Worm (Caenorhabditis elegans): ENCODE data around the gene ZK512.11.

The ZK512.11 gene

DNA sequence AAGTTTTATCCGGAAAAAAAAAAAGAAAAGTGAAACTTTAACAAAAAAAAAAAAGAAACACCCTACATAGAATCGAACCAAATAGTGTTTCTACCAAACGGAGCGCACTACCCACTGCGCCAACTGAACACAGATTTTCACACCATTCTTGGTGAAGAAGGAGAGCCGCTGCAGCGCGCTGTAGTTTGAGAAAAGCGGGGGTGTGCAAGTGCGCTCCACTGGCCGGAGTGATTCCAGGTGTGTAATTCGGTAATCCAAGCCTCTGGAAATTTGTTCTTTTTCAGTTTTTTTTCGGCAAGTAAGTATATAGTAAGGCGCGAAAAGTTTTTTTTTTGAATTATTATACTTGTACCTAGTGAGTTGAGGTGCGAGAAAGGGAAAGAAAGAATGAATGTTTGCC lies 33.1 kb upstream of the ZK512.11 start:
- TF ChIP-seq tbx-37 (GFP tag; conservative IDR thresholded peaks at IDR 0.05) (0 out of 2 replicates have a peak, but pooled peaks have one; percentile 35), scrt-1 (GFP tag; IDR thresholded peaks at IDR 0.05) (peak; percentile 69; the same call in 1 of the 2 replicates), flt-1 (GFP tag; IDR thresholded peaks at IDR 0.05) (peak; percentile 53), pes-1 (GFP tag; IDR thresholded peaks at IDR 0.05) (peak; percentile 77)

DNA sequence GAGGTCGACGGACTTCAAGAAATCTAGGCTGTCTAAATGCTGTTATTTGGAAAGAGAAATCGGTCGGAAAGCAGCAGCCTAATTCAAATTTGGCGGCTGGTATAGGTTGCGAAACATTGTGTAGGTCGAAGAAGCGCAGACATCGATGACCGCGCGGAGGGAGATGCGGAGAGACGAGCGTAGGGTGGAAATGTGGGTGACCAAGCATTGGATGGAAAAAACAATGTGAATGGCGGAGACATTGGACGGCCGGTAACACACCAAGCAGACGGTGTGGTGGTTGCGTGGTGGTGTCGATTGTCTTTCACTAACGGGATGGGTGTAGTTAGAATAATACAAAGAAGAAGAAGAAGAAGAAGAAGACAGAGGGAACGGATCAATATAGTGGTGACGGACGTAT lies 31.5 kb upstream of the ZK512.11 start:
- TF ChIP-seq ceh-13 (GFP tag; optimal IDR thresholded peaks at IDR 0.05) = no peak
- no peak for TF ChIP-seq hnd-1 (tag; optimal IDR thresholded peaks at IDR 0.05)
- peak; percentile 80 for TF ChIP-seq hmg-4 (GFP tag; optimal IDR thresholded peaks at IDR 0.05)
- TF ChIP-seq scrt-1 (GFP tag; IDR thresholded peaks at IDR 0.05) = no peak
- peak; percentile 67 for TF ChIP-seq F13C5.2 (tag; optimal IDR thresholded peaks at IDR 0.05)
- no peak for TF ChIP-seq tra-4 (tag; optimal IDR thresholded peaks at IDR 0.05)
- TF ChIP-seq aly-1 (tag; optimal IDR thresholded peaks at IDR 0.05) = peak; percentile 19
- TF ChIP-seq flt-1 (GFP tag; IDR thresholded peaks at IDR 0.05) = no peak
- TF ChIP-seq B0310.2 (tag; optimal IDR thresholded peaks at IDR 0.05) = no peak
- no peak for TF ChIP-seq hmbx-1 (tag; optimal IDR thresholded peaks at IDR 0.05)
- TF ChIP-seq tbx-37 (GFP tag; conservative IDR thresholded peaks at IDR 0.05) = no peak

DNA sequence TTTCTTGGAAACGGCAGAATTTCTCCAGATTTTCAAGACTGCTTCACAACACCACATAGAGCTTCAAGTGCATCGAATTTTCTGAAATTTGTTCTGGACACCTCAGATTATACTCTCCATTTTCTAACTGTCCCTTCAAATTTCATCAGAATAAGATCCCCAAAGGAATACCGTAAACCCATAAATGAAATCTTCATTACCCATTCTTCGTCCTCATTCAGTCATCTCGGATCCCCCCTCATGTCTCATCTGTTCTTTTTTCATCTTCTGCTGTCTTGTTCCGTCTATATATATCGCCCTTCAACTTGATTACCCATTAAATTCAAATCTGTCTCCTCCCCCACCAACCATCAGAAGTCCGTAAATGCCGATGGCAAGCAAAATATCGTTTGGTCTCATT lies 29.9 kb upstream of the ZK512.11 start:
- TF ChIP-seq aly-1 (tag; optimal IDR thresholded peaks at IDR 0.05) (no peak), ceh-13 (GFP tag; optimal IDR thresholded peaks at IDR 0.05) (no peak), ama-1 (optimal IDR thresholded peaks at IDR 0.05) (no peak), scrt-1 (GFP tag; IDR thresholded peaks at IDR 0.05) (no peak), hmg-4 (GFP tag; optimal IDR thresholded peaks at IDR 0.05) (no peak), F13C5.2 (tag; optimal IDR thresholded peaks at IDR 0.05) (no peak), pes-1 (GFP tag; IDR thresholded peaks at IDR 0.05) (no peak), flt-1 (GFP tag; IDR thresholded peaks at IDR 0.05) (no peak), ets-7 (tag; optimal IDR thresholded peaks at IDR 0.05) (no peak), B0310.2 (tag; optimal IDR thresholded peaks at IDR 0.05) (no peak), tbx-11 (GFP tag; IDR thresholded peaks at IDR 0.05) (no peak), sea-1 (GFP tag; conservative IDR thresholded peaks at IDR 0.05) (no peak), tbx-37 (GFP tag; conservative IDR thresholded peaks at IDR 0.05) (no peak)

DNA sequence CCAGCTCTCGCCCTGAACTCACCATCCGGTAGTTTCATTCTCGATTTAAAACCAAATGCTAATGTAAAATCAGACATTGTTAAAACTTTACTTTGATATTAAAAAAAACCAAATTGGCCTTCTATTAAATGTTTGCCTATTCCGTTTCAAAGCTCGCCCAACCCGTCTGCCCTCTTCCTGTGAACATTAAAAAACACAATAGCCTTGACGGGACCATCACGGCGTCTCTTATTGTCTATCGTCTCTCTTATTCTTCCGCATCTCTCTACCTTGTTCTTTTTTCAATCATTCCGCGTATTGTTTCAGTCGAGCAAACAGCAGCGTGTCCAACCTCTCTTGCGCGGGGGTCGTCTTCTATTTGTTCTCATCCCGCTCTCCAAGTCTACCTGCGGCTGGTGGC lies 29.4 kb upstream of the ZK512.11 start, which contains the start of gene ZK512.1:
ZK512.1 (plus strand) TSS at position 301 of the 400 bp plus-strand sequence.
- peak; percentile 23 for TF ChIP-seq hmg-4 (GFP tag; optimal IDR thresholded peaks at IDR 0.05)
- TF ChIP-seq F13C5.2 (tag; optimal IDR thresholded peaks at IDR 0.05) = no peak

DNA sequence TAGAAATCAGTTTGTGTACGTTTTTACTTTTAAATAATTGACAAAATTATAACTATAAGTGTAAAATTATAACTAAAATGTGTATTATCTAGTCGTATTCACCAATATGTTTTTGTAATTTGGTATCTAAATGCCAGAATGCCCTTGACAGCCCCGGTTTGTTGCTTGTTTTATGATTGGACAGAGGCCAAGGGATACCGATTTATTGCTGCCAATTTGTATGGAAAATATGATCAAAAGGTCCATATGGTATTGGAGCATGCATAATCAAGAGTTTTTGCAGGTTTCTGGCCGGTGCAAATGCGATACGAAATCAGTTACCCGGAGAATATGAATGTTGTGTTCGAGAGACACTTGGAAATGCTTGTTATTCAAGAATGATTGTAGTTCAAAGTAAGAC lies 28.3 kb upstream of the ZK512.11 start:
- TF ChIP-seq ceh-13 (GFP tag; optimal IDR thresholded peaks at IDR 0.05) (no peak), B0310.2 (tag; optimal IDR thresholded peaks at IDR 0.05) (no peak), ets-7 (tag; optimal IDR thresholded peaks at IDR 0.05) (no peak), F13C5.2 (tag; optimal IDR thresholded peaks at IDR 0.05) (no peak), hnd-1 (tag; optimal IDR thresholded peaks at IDR 0.05) (no peak), ceh-36 (tag; optimal IDR thresholded peaks at IDR 0.05) (no peak)

DNA sequence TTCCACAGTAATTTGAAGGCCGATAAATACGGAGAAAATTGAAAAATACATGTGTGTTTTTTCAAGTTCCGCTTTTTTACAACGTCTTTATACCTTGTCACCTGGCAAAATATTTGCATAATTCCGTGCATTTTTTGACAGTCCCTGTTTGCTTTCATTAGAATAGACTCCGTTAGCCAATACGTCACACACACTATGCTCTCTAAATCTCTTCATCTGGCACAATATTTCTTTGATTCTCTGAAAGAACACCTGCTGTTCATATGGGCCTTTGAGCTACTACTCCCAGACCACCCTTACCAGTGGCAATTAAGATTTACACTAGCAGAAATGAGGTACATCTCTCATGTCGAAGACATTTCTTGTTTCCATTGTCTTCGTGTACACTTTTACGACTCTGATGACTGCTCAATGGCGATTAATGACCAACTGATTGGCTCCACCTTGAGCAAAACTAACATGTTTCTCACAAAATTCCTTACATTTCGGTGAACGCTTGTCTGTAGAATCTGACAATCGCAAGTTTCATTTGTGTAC lies 25.6 kb upstream of the ZK512.11 start, which contains the start of gene grl-11:
grl-11 (minus strand) TSS at position 51 of the 537 bp plus-strand sequence.
- TF ChIP-seq aly-1 (tag; optimal IDR thresholded peaks at IDR 0.05) (no peak), tbx-37 (GFP tag; conservative IDR thresholded peaks at IDR 0.05) (no peak), tra-4 (tag; optimal IDR thresholded peaks at IDR 0.05) (no peak), F13C5.2 (tag; optimal IDR thresholded peaks at IDR 0.05) (no peak), tbx-11 (GFP tag; IDR thresholded peaks at IDR 0.05) (no peak), ama-1 (optimal IDR thresholded peaks at IDR 0.05) (no peak), hnd-1 (tag; optimal IDR thresholded peaks at IDR 0.05) (no peak), pes-1 (GFP tag; IDR thresholded peaks at IDR 0.05) (no peak)

DNA sequence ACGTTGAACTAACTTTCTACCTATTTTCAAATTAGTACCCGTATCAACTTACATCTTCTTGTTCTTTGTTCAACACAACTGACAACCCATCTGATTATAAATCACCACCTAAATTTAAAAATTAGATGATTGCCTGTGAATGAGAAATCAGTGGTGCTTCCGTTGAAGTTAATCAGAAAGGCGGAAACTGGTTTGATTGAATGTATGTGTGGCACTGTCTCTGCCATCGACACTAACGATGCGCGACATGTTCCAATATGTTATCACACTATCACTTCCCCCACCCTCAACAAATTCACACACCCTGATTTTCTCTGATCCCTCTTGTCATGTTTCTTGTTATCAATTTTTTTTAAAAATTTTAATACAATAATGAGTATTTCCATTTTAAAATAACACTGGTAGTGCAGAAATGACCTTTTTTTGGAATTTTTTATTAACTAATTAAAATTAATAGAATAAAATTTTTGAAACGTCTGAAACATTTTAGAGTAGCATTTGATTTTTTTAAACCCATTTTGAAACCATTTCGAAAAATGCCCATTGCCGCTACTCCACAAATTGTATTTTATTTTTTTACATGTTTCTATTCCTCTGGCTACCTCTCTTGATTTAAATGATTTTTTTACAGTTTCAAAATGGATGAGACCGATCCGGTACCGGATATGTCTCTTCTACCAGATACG lies 24.9 kb upstream of the ZK512.11 start, which contains the start of gene ced-11:
ced-11 (plus strand) TSS at position 636 of the 686 bp plus-strand sequence.
- TF ChIP-seq ama-1 (optimal IDR thresholded peaks at IDR 0.05) (no peak), pes-1 (GFP tag; IDR thresholded peaks at IDR 0.05) (no peak), B0310.2 (tag; optimal IDR thresholded peaks at IDR 0.05) (no peak), hnd-1 (tag; optimal IDR thresholded peaks at IDR 0.05) (no peak), flt-1 (GFP tag; IDR thresholded peaks at IDR 0.05) (no peak), aly-1 (tag; optimal IDR thresholded peaks at IDR 0.05) (no peak)

DNA sequence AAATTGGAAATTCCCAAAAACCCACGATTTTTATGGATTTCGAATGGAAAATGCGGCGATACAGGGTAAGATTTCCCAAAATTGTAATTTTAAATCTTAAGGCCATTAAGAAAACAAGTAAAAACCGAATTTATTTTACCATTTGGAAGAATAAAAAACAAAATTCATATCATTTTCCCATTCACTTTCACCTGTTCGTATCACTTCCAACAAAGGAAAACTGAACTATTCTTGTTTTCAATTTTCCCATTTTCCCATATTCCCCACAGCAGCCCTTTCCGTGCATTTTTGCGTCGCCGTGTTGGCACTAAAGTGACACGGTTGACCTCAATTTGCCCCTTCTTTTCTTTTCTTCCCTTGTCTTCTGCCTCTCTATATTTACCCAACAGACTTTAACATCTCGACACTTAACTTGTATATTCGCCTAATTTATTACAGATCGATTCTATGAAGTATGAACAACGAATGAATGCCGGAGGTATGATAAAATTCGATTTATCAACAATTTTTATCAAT lies 18.2 kb upstream of the ZK512.11 start, which contains the start of gene sec-16A.1:
sec-16A.1 (plus strand) TSS at position 51 of the 516 bp plus-strand sequence.
- no peak for TF ChIP-seq ceh-13 (GFP tag; optimal IDR thresholded peaks at IDR 0.05)
- no peak for TF ChIP-seq tra-4 (tag; optimal IDR thresholded peaks at IDR 0.05)
- TF ChIP-seq pes-1 (GFP tag; IDR thresholded peaks at IDR 0.05) = no peak
- no peak for TF ChIP-seq flt-1 (GFP tag; IDR thresholded peaks at IDR 0.05)
- TF ChIP-seq ceh-36 (tag; optimal IDR thresholded peaks at IDR 0.05) = no peak
- TF ChIP-seq hmbx-1 (tag; optimal IDR thresholded peaks at IDR 0.05) = no peak
- no peak for TF ChIP-seq B0310.2 (tag; optimal IDR thresholded peaks at IDR 0.05)
- TF ChIP-seq sea-1 (GFP tag; conservative IDR thresholded peaks at IDR 0.05) = no peak
- TF ChIP-seq tbx-37 (GFP tag; conservative IDR thresholded peaks at IDR 0.05) = no peak
- no peak for TF ChIP-seq F13C5.2 (tag; optimal IDR thresholded peaks at IDR 0.05)
- no peak for TF ChIP-seq hnd-1 (tag; optimal IDR thresholded peaks at IDR 0.05)
- no peak for TF ChIP-seq ama-1 (optimal IDR thresholded peaks at IDR 0.05)

All from whole organism, early embryonic.